Fruit fly (Drosophila melanogaster): ENCODE measurements around the gene CG5592.

The CG5592 gene

dm6 chr3L:5922005-5922685 lies 24.7 kb downstream of the CG5592 start, which contains the start of gene CG32407:
CG32407 (plus strand) TSS chr3L:5922055.
- TF ChIP-seq fkh (GFP tag; optimal IDR thresholded peaks at IDR 0.05) (peak; percentile 72), svp (GFP tag) (peak; percentile 94), eg (GFP tag; IDR thresholded peaks at IDR 0.05) (0 out of 3 replicates have a peak, but pooled peaks have one; percentile 8), CG6276 (GFP tag; optimal IDR thresholded peaks at IDR 0.05) (no peak), CG15336 (GFP tag; IDR thresholded peaks at IDR 0.05) (0 out of 2 replicates have a peak, but pooled peaks have one; percentile 14), ss (GFP tag; optimal IDR thresholded peaks at IDR 0.05) (peak in 1 of 2 experiments; percentile 3), CG6163 (GFP tag; IDR thresholded peaks at IDR 0.05) (0 out of 3 replicates have a peak, but pooled peaks have one; percentile 37), vri (GFP tag; optimal IDR thresholded peaks at IDR 0.05) (peak; percentile 83), CG32006 (GFP tag; optimal IDR thresholded peaks at IDR 0.05) (peak; percentile 14), Met (GFP tag; optimal IDR thresholded peaks at IDR 0.05) (peak; percentile 6), Eip78C (GFP tag) (peak; percentile 61), dsx (GFP tag; optimal IDR thresholded peaks at IDR 0.05; ENCODE audit: poor library complexity, severe bottlenecking) (no peak), Sox14 (GFP tag; optimal IDR thresholded peaks at IDR 0.05) (peak; percentile 35), CG3919 (GFP tag; optimal IDR thresholded peaks at IDR 0.05) (peak; percentile 18), CG6854 (GFP tag; optimal IDR thresholded peaks at IDR 0.05) (no peak), Eip93F (GFP tag; optimal IDR thresholded peaks at IDR 0.05) (no peak)

dm6 chr3L:5923646-5924122 lies 26.2 kb downstream of the CG5592 start, which contains the start of gene CG33523:
CG33523 (plus strand) TSS chr3L:5923862.
- TF ChIP-seq CG6792 (GFP tag; optimal IDR thresholded peaks at IDR 0.05) = no peak

dm6 chr3L:5926015-5926988 lies 28.9 kb downstream of the CG5592 start:
- TF ChIP-seq fd85E (GFP tag; optimal IDR thresholded peaks at IDR 0.05) (no peak), fd59A (GFP tag; optimal IDR thresholded peaks at IDR 0.05) (no peak), Eip78C (GFP tag) (peak; percentile 72), Blimp-1 (GFP tag; optimal IDR thresholded peaks at IDR 0.05) (peak; percentile 97), CG6792 (GFP tag; optimal IDR thresholded peaks at IDR 0.05) (no peak), svp (GFP tag) (peak; percentile 82), Met (GFP tag; optimal IDR thresholded peaks at IDR 0.05) (peak; percentile 19), CG34406 (GFP tag; optimal IDR thresholded peaks at IDR 0.05) (no peak), achi (GFP tag; optimal IDR thresholded peaks at IDR 0.05) (peak; percentile 19), CG6163 (GFP tag; IDR thresholded peaks at IDR 0.05) (peak; percentile 54; the same call in 2 of the 3 replicates), dac (GFP tag; optimal IDR thresholded peaks at IDR 0.05) (no peak), Eip75B (GFP tag; optimal IDR thresholded peaks at IDR 0.05) (peak; percentile 1), CG11294 (GFP tag; IDR thresholded peaks at IDR 0.05) (no peak), eg (GFP tag; IDR thresholded peaks at IDR 0.05) (peak; percentile 59; the same call in 1 of the 3 replicates), salr (GFP tag; optimal IDR thresholded peaks at IDR 0.05) (no peak), cyc (GFP tag; optimal IDR thresholded peaks at IDR 0.05) (no peak), acj6 (GFP tag; optimal IDR thresholded peaks at IDR 0.05) (peak; percentile 22), CG10631 (GFP tag; optimal IDR thresholded peaks at IDR 0.05) (peak; percentile 6), CG10669 (GFP tag; optimal IDR thresholded peaks at IDR 0.05) (no peak), Ets21C (GFP tag; optimal IDR thresholded peaks at IDR 0.05) (no peak), vri (GFP tag; optimal IDR thresholded peaks at IDR 0.05) (peak; percentile 54), Hr38 (GFP tag; optimal IDR thresholded peaks at IDR 0.05) (no peak), fkh (GFP tag; optimal IDR thresholded peaks at IDR 0.05) (no peak), CG15336 (GFP tag; IDR thresholded peaks at IDR 0.05) (peak; percentile 37; the same call in 1 of the 2 replicates), CG11902 (GFP tag; optimal IDR thresholded peaks at IDR 0.05) (no peak), CG8119 (GFP tag; IDR thresholded peaks at IDR 0.05) (no peak; the same call in 2 of the 3 replicates), Eip93F (GFP tag; optimal IDR thresholded peaks at IDR 0.05) (no peak), net (GFP tag; optimal IDR thresholded peaks at IDR 0.05) (peak; percentile 11), CG32006 (GFP tag; optimal IDR thresholded peaks at IDR 0.05) (peak; percentile 22), esn (GFP tag; optimal IDR thresholded peaks at IDR 0.05) (peak; percentile 42), Gug (GFP tag; IDR thresholded peaks at IDR 0.05) (no peak), pdm3 (GFP tag; optimal IDR thresholded peaks at IDR 0.05) (peak; percentile 36), CG6808 (GFP tag; optimal IDR thresholded peaks at IDR 0.05) (no peak), CG16779 (tag; optimal IDR thresholded peaks at IDR 0.05) (peak; percentile 29), Ets96B (tag; optimal IDR thresholded peaks at IDR 0.05) (no peak), Hr39 (GFP tag; optimal IDR thresholded peaks at IDR 0.05) (peak; percentile 25)

All from whole organism, prepupa.